Worm (Caenorhabditis elegans) whole organism, L1 larva: Measurements from ENCODE around the gene ifd-2.

ENCODE experiments used
- C04F5.9 ChIP-seq: sonication (generic microtip); optimal IDR thresholded peaks from 2 replicates; lab custom pipeline; 2016; ENCODE audit warnings: missing genetic modification characterization, missing compliant biosample characterization
- C16A3.4 ChIP-seq: fragments of 150-350 bp; optimal IDR thresholded peaks from 2 replicates; lab custom pipeline; 2014; ENCODE audit warnings: missing biosample characterization, missing genetic modification characterization
- Y116A8C.19 ChIP-seq: sonication (generic microtip); optimal IDR thresholded peaks from 2 replicates; lab custom pipeline; 2016; ENCODE audit warnings: missing compliant biosample characterization, missing genetic modification characterization, borderline replicate concordance
- blmp-1 ChIP-seq: fragments of 150-350 bp; optimal IDR thresholded peaks from 2 replicates; lab custom pipeline; 2014; ENCODE audit warnings: missing biosample characterization, missing genetic modification characterization
- ceh-63 ChIP-seq: fragments of 200-800 bp; sonication (Bioruptor generic); optimal IDR thresholded peaks from 2 replicates; lab custom pipeline; 2018; ENCODE audit warnings: mild to moderate bottlenecking, missing genetic modification characterization, missing compliant biosample characterization
- ceh-8 ChIP-seq: fragments of 200-800 bp; sonication (Bioruptor generic); optimal IDR thresholded peaks from 2 replicates; lab custom pipeline; 2018; ENCODE audit warnings: mild to moderate bottlenecking, missing genetic modification characterization, moderate library complexity, missing compliant biosample characterization
- ceh-82 ChIP-seq, 3 experiments: fragments of 150-350 bp in 1 of 3; sonication (generic microtip) in 2 of 3; optimal IDR thresholded peaks; 2 replicates each; lab custom pipeline; 2014 to 2017; ENCODE audit warnings: missing biosample characterization in 3 of 3, missing genetic modification characterization in 3 of 3
- ceh-88 ChIP-seq: fragments of 200-800 bp; sonication (Bioruptor generic); IDR thresholded peaks from 2 replicates; pipeline ENCODE4 v1.3.6; 2022; ENCODE audit warnings: missing genetic modification characterization, missing compliant biosample characterization
- dpl-1 ChIP-seq, 3 experiments: fragments of 150-350 bp in 2 of 3; sonication (generic microtip) in 1 of 3; optimal IDR thresholded peaks; 2 replicates each; lab custom pipeline; 2014 to 2017; ENCODE audit warnings: missing biosample characterization in 3 of 3, missing genetic modification characterization in 3 of 3, missing genetic modification reagents in 3 of 3
- dsc-1 ChIP-seq: sonication (generic microtip); optimal IDR thresholded peaks from 2 replicates; lab custom pipeline; 2016; ENCODE audit warnings: mild to moderate bottlenecking, missing genetic modification characterization, missing compliant biosample characterization
- efl-1 ChIP-seq, 4 experiments: fragments of 150-350 bp; optimal IDR thresholded peaks in 3 of 4; peaks in 1 of 4; 1 replicate in 1 of 4; 2 replicates in 3 of 4; lab custom pipeline; 2014; ENCODE audit warnings: missing biosample characterization in 2 of 4, missing genetic modification characterization in 2 of 4, missing genetic modification reagents in 2 of 4
- egl-13 ChIP-seq: sonication (generic microtip); optimal IDR thresholded peaks from 2 replicates; lab custom pipeline; 2016; ENCODE audit warnings: missing genotype, missing genetic modification reagents, missing genetic modification characterization, missing compliant biosample characterization
- elt-3 ChIP-seq, 6 experiments: fragments of 150-350 bp in 1 of 6; sonication (generic microtip); optimal IDR thresholded peaks; 2 replicates each; lab custom pipeline; 2017 to 2018; ENCODE audit warnings: missing biosample characterization in 6 of 6, missing genetic modification characterization in 6 of 6, inconsistent platforms in 1 of 6
- fkh-4 ChIP-seq: sonication (generic microtip); optimal IDR thresholded peaks from 2 replicates; lab custom pipeline; 2016; ENCODE audit warnings: missing compliant biosample characterization, missing genetic modification characterization, borderline replicate concordance
- grh-1 ChIP-seq: fragments of 200-800 bp; sonication (Bioruptor generic); IDR thresholded peaks from 2 replicates; pipeline ENCODE4 v1.3.6; 2022; ENCODE audit warnings: missing genetic modification reagents, missing genetic modification characterization, missing compliant biosample characterization
- hlh-17 ChIP-seq: fragments of 200-800 bp; sonication (Bioruptor generic); optimal IDR thresholded peaks from 2 replicates; lab custom pipeline; 2018; ENCODE audit warnings: missing genetic modification characterization, mild to moderate bottlenecking, missing compliant biosample characterization, moderate library complexity, borderline replicate concordance
- hpl-2 ChIP-seq: fragments of 150-350 bp; optimal IDR thresholded peaks from 2 replicates; lab custom pipeline; 2014; ENCODE audit warnings: missing biosample characterization, missing genetic modification reagents, missing genetic modification characterization
- irx-1 ChIP-seq: sonication (generic microtip); optimal IDR thresholded peaks from 2 replicates; lab custom pipeline; 2016; ENCODE audit warnings: missing genetic modification characterization, missing compliant biosample characterization
- lin-15B ChIP-seq: fragments of 150-350 bp; sonication (generic microtip); optimal IDR thresholded peaks from 3 replicates; lab custom pipeline; 2014; ENCODE audit warnings: missing biosample characterization, missing genetic modification characterization
- lin-35 ChIP-seq, 2 experiments: fragments of 150-350 bp; optimal IDR thresholded peaks; 2 replicates each; lab custom pipeline; 2014; ENCODE audit warnings: missing biosample characterization in 2 of 2, missing genetic modification characterization in 2 of 2, missing genetic modification reagents in 2 of 2
- mep-1 ChIP-seq: fragments of 150-350 bp; optimal IDR thresholded peaks from 2 replicates; lab custom pipeline; 2014; ENCODE audit warnings: missing biosample characterization, missing genetic modification characterization
- nhr-20 ChIP-seq: sonication (generic microtip); optimal IDR thresholded peaks from 2 replicates; lab custom pipeline; 2016; ENCODE audit warnings: mild to moderate bottlenecking, missing genetic modification characterization, missing compliant biosample characterization
- nhr-47 ChIP-seq: sonication (generic microtip); optimal IDR thresholded peaks from 2 replicates; lab custom pipeline; 2016; ENCODE audit warnings: mild to moderate bottlenecking, missing genetic modification characterization, moderate library complexity, missing compliant biosample characterization
- nhr-76 ChIP-seq: sonication (generic microtip); optimal IDR thresholded peaks from 2 replicates; lab custom pipeline; 2017; ENCODE audit warnings: missing biosample characterization, missing genetic modification characterization
- nhr-77 ChIP-seq: fragments of 150-350 bp; optimal IDR thresholded peaks from 2 replicates; lab custom pipeline; 2014; ENCODE audit warnings: missing biosample characterization, missing genetic modification characterization
- nhr-85 ChIP-seq: sonication (generic microtip); peaks from one replicate; lab custom pipeline; 2016; ENCODE audit warnings: missing genetic modification characterization, inconsistent platforms, missing compliant biosample characterization
- nhr-90 ChIP-seq: sonication (generic microtip); optimal IDR thresholded peaks from 2 replicates; lab custom pipeline; 2016; ENCODE audit warnings: mild to moderate bottlenecking, missing genetic modification characterization, missing compliant biosample characterization; ENCODE audit not compliant: poor library complexity
- pax-3 ChIP-seq: fragments of 200-800 bp; sonication (Bioruptor generic); optimal IDR thresholded peaks from 2 replicates; lab custom pipeline; 2018; ENCODE audit warnings: mild to moderate bottlenecking, missing genetic modification characterization, moderate library complexity, missing compliant biosample characterization
- rnt-1 ChIP-seq: sonication (generic microtip); optimal IDR thresholded peaks from 2 replicates; lab custom pipeline; 2016; ENCODE audit warnings: mild to moderate bottlenecking, missing genetic modification characterization, moderate library complexity, missing compliant biosample characterization
- snu-23 ChIP-seq: sonication (generic microtip); optimal IDR thresholded peaks from 2 replicates; lab custom pipeline; 2016; ENCODE audit warnings: missing genetic modification characterization, missing compliant biosample characterization
- sox-4 ChIP-seq: sonication (generic microtip); optimal IDR thresholded peaks from 2 replicates; lab custom pipeline; 2016; ENCODE audit warnings: missing genetic modification characterization, missing compliant biosample characterization
- swsn-7 ChIP-seq: sonication (generic microtip); optimal IDR thresholded peaks from 2 replicates; lab custom pipeline; 2016; ENCODE audit warnings: missing genetic modification characterization, missing compliant biosample characterization
- tbx-2 ChIP-seq: sonication (generic microtip); optimal IDR thresholded peaks from 2 replicates; lab custom pipeline; 2016; ENCODE audit warnings: missing genetic modification characterization, missing compliant biosample characterization
- tlp-1 ChIP-seq: fragments of 150-350 bp; optimal IDR thresholded peaks from 2 replicates; lab custom pipeline; 2014; ENCODE audit warnings: missing biosample characterization, missing genetic modification characterization
- unc-30 ChIP-seq: sonication (generic microtip); optimal IDR thresholded peaks from 2 replicates; lab custom pipeline; 2017; ENCODE audit warnings: missing biosample characterization, missing genetic modification characterization
- unc-86 ChIP-seq: sonication (generic microtip); optimal IDR thresholded peaks from 2 replicates; lab custom pipeline; 2016; ENCODE audit warnings: missing genetic modification characterization, missing compliant biosample characterization
- xbp-1 ChIP-seq: sonication (generic microtip); optimal IDR thresholded peaks from 2 replicates; lab custom pipeline; 2016; ENCODE audit warnings: missing genetic modification characterization, missing compliant biosample characterization
- zip-4 ChIP-seq: fragments of 200-800 bp; sonication (Bioruptor generic); optimal IDR thresholded peaks from 2 replicates; lab custom pipeline; 2018; ENCODE audit warnings: mild to moderate bottlenecking, missing genetic modification characterization, moderate library complexity, missing compliant biosample characterization
- ztf-4 ChIP-seq: fragments of 150-350 bp; optimal IDR thresholded peaks from 2 replicates; lab custom pipeline; 2014; ENCODE audit warnings: missing biosample characterization, missing genetic modification characterization

Gene ifd-2

DNA sequence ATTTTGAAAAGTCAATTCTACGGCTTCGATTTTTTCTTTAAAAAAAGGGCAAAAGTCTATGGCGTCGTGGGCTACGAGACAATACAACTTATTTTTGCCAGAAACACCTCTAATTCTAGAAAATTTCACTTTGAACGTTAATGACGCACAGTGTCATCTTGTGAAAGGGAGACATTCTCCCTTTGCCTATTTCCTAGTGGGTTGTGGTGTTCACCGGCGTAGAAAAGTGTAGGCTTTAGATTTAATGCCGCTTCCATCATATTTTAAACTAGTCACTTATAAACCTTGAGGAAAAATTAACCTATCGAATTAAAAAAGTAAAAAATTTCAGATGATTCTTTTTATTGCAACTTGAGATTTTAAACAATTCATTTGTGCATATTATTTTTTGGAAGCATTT is 30.4 kb downstream of the ifd-2 start:
- TF ChIP-seq irx-1 (tag; lab: Kevin White, UChicago) (peak; percentile 13), ztf-4 (tag; lab: Kevin White, UChicago) (no peak), nhr-90 (peak; percentile 58), lin-15B (tag; lab: Kevin White, UChicago) (no peak), xbp-1 (tag; lab: Kevin White, UChicago) (peak; percentile 27), nhr-85 (tag; lab: Kevin White, UChicago) (peak; percentile 68), nhr-47 (tag; lab: Kevin White, UChicago) (peak; percentile 68), ceh-8 (GFP tag; lab: Kevin White, UChicago) (peak; percentile 29), C16A3.4 (peak; percentile 8), snu-23 (GFP tag; lab: Kevin White, UChicago) (peak; percentile 66), tbx-2 (tag; lab: Kevin White, UChicago) (peak; percentile 11), nhr-20 (tag; lab: Kevin White, UChicago) (peak; percentile 26), rnt-1 (tag; lab: Kevin White, UChicago) (peak; percentile 51), nhr-76 (tag; lab: Kevin White, UChicago) (no peak), efl-1 (optimal IDR thresholded peaks at IDR 0.05; lab: Kevin White, UChicago) (no peak), efl-1 (GFP tag; optimal IDR thresholded peaks at IDR 0.05 in 1 of 2; lab: Kevin White, UChicago) (peak in 1 of 2 experiments; percentile 69), sox-4 (tag; lab: Kevin White, UChicago) (peak; percentile 12), swsn-7 (tag; lab: Kevin White, UChicago) (peak; percentile 34), blmp-1 (tag; lab: Kevin White, UChicago) (no peak), ceh-82 (tag; optimal IDR thresholded peaks at IDR 0.05; lab: Kevin White, UChicago) (peak in 1 of 3 experiments; percentile 34), dsc-1 (tag; lab: Kevin White, UChicago) (peak; percentile 75)

ce11 chrX:784853-785252 is 30.9 kb downstream of the ifd-2 start, which contains the start of gene T04G9.6:
TSS of gene T04G9.6 (minus strand) at chrX:784953.
- no peak for TF ChIP-seq rnt-1 (tag; lab: Kevin White, UChicago)
- no peak for TF ChIP-seq lin-35 (GFP tag; optimal IDR thresholded peaks at IDR 0.05; lab: Kevin White, UChicago)
- no peak for TF ChIP-seq dsc-1 (tag; lab: Kevin White, UChicago)

- TF ChIP-seq nhr-77: no peak
- TF ChIP-seq ceh-63: no peak
- no peak for TF ChIP-seq efl-1 (optimal IDR thresholded peaks at IDR 0.05; lab: Kevin White, UChicago)
- peak in 1 of 2 experiments; percentile 71 for TF ChIP-seq efl-1 (GFP tag; optimal IDR thresholded peaks at IDR 0.05 in 1 of 2; lab: Kevin White, UChicago)
- TF ChIP-seq grh-1 (GFP tag; lab: Robert Waterston, UW): no peak
- no peak for TF ChIP-seq dpl-1 (GFP tag; optimal IDR thresholded peaks at IDR 0.05; lab: Kevin White, UChicago)
- no peak for TF ChIP-seq C16A3.4
- no peak for TF ChIP-seq lin-35 (GFP tag; optimal IDR thresholded peaks at IDR 0.05; lab: Kevin White, UChicago)
These were observed 35.7 kb downstream of the ifd-2 start for ce11 chrX:780027-780426.

ce11 chrX:779259-779658 is 36.5 kb downstream of the ifd-2 start:
- TF ChIP-seq pax-3 (tag; lab: Kevin White, UChicago): no peak
- TF ChIP-seq mep-1: no peak
- no peak for TF ChIP-seq unc-86
- no peak for TF ChIP-seq ceh-88 (GFP tag; lab: Robert Waterston, UW)
- TF ChIP-seq hpl-2 (GFP tag; lab: Kevin White, UChicago): no peak
- TF ChIP-seq swsn-7 (tag; lab: Kevin White, UChicago): no peak
- no peak for TF ChIP-seq lin-35 (GFP tag; optimal IDR thresholded peaks at IDR 0.05; lab: Kevin White, UChicago)

- TF ChIP-seq nhr-77: no peak
- no peak for TF ChIP-seq elt-3 (tag; optimal IDR thresholded peaks at IDR 0.05; lab: Kevin White, UChicago)
- no peak for TF ChIP-seq nhr-90
- no peak for TF ChIP-seq egl-13
- TF ChIP-seq unc-30 (tag; lab: Kevin White, UChicago): no peak
- no peak for TF ChIP-seq hlh-17
- no peak for TF ChIP-seq hpl-2 (GFP tag; lab: Kevin White, UChicago)
- no peak for TF ChIP-seq zip-4
- TF ChIP-seq pax-3 (tag; lab: Kevin White, UChicago): no peak
- no peak for TF ChIP-seq C04F5.9 (tag; lab: Kevin White, UChicago)
- TF ChIP-seq tlp-1 (tag; lab: Kevin White, UChicago): no peak
- no peak for TF ChIP-seq blmp-1 (tag; lab: Kevin White, UChicago)
- no peak for TF ChIP-seq fkh-4 (tag; lab: Kevin White, UChicago)
- no peak for TF ChIP-seq Y116A8C.19 (tag; lab: Kevin White, UChicago)
- no peak for TF ChIP-seq ceh-82 (tag; optimal IDR thresholded peaks at IDR 0.05; lab: Kevin White, UChicago)
These were observed 38.3 kb downstream of the ifd-2 start, which contains the start of gene nas-15 for ce11 chrX:777421-777820. TSS of gene nas-15 (plus strand) at chrX:777721.
